Fruit fly (Drosophila melanogaster) whole organism, prepupa: ENCODE results near the gene CG34433.
A peak's percentile ranks its signal among the peaks of the same experiment; 100 is the strongest.

Experiments used
- CG10631 ChIP-seq: fragments of 200-800 bp; sonication (Bioruptor generic); optimal IDR thresholded peaks from 2 replicates; lab custom pipeline; 2016; ENCODE audit warnings: missing biosample characterization, missing genetic modification characterization
- CG10669 ChIP-seq: fragments of 200-800 bp; sonication (Bioruptor generic); optimal IDR thresholded peaks from 3 replicates; lab custom pipeline; 2018; ENCODE audit warnings: missing biosample characterization, mild to moderate bottlenecking, missing genetic modification characterization, moderate library complexity
- CG11294 ChIP-seq: fragments of 200-800 bp; sonication (Bioruptor generic); IDR thresholded peaks from 2 replicates; pipeline ENCODE4 v1.3.6; 2022; ENCODE audit warnings: missing biosample characterization, missing genetic modification characterization
- CG11762 ChIP-seq: fragments of 200-800 bp; sonication (Bioruptor generic); optimal IDR thresholded peaks from 3 replicates; lab custom pipeline; 2016; ENCODE audit warnings: missing biosample characterization, missing genetic modification characterization; ENCODE audit not compliant: insufficient read depth
- CG11902 ChIP-seq: fragments of 200-800 bp; sonication (Bioruptor generic); optimal IDR thresholded peaks from 3 replicates; lab custom pipeline; 2016; ENCODE audit warnings: missing biosample characterization, missing genetic modification characterization
- CG15336 ChIP-seq: fragments of 200-800 bp; sonication (Bioruptor generic); IDR thresholded peaks from 2 replicates; pipeline ENCODE4 v1.3.6; 2022; ENCODE audit warnings: missing biosample characterization, missing genetic modification characterization
- CG16779 ChIP-seq: fragments of 200-800 bp; sonication (Bioruptor generic); optimal IDR thresholded peaks from 3 replicates; lab custom pipeline; 2017; ENCODE audit warnings: missing biosample characterization, mild to moderate bottlenecking, missing genetic modification characterization
- CG3032 ChIP-seq: fragments of 200-800 bp; optimal IDR thresholded peaks from 2 replicates; lab custom pipeline; 2019; ENCODE audit warnings: missing biosample characterization, mild to moderate bottlenecking, missing genetic modification characterization, moderate library complexity
- CG31627 ChIP-seq: fragments of 200-800 bp; sonication (Bioruptor generic); optimal IDR thresholded peaks from 3 replicates; lab custom pipeline; 2016; ENCODE audit warnings: missing biosample characterization, missing genetic modification characterization
- CG32006 ChIP-seq: fragments of 200-800 bp; sonication (Bioruptor generic); optimal IDR thresholded peaks from 3 replicates; lab custom pipeline; 2017; ENCODE audit warnings: missing biosample characterization, mild to moderate bottlenecking, missing genetic modification characterization
- CG34406 ChIP-seq: fragments of 200-800 bp; sonication (Bioruptor generic); optimal IDR thresholded peaks from 3 replicates; lab custom pipeline; 2016; ENCODE audit warnings: missing biosample characterization, missing genetic modification characterization
- CG4318 ChIP-seq: fragments of 200-800 bp; sonication (Bioruptor generic); optimal IDR thresholded peaks from 3 replicates; lab custom pipeline; 2017; ENCODE audit warnings: missing biosample characterization, mild to moderate bottlenecking, missing genetic modification characterization
- CG6163 ChIP-seq: fragments of 200-800 bp; sonication (Bioruptor generic); IDR thresholded peaks from 3 replicates; pipeline ENCODE4 v1.3.6; 2022; ENCODE audit warnings: missing biosample characterization, missing genetic modification characterization
- CG6808 ChIP-seq: fragments of 200-800 bp; sonication (Bioruptor generic); optimal IDR thresholded peaks from 3 replicates; lab custom pipeline; 2017; ENCODE audit warnings: missing biosample characterization, missing genetic modification characterization, mild to moderate bottlenecking, moderate library complexity, missing genetic modification reagents
- CG6854 ChIP-seq: fragments of 200-800 bp; sonication (Bioruptor generic); optimal IDR thresholded peaks from 2 replicates; lab custom pipeline; 2017; ENCODE audit warnings: missing biosample characterization, mild to moderate bottlenecking, missing genetic modification characterization
- CG7368 ChIP-seq: fragments of 200-800 bp; sonication (Bioruptor generic); optimal IDR thresholded peaks from 3 replicates; lab custom pipeline; 2016; ENCODE audit warnings: missing biosample characterization, missing genetic modification characterization
- CG8119 ChIP-seq: fragments of 200-800 bp; sonication (Bioruptor generic); IDR thresholded peaks from 3 replicates; pipeline ENCODE4 v1.3.6; 2022; ENCODE audit warnings: missing biosample characterization, missing genetic modification characterization
- CG9139 ChIP-seq: fragments of 200-800 bp; sonication (Bioruptor generic); optimal IDR thresholded peaks from 3 replicates; lab custom pipeline; 2017; ENCODE audit warnings: missing biosample characterization, mild to moderate bottlenecking, missing genetic modification characterization
- Eip75B ChIP-seq: fragments of 200-800 bp; sonication (Bioruptor generic); optimal IDR thresholded peaks from 3 replicates; lab custom pipeline; 2016; ENCODE audit warnings: missing biosample characterization, missing genetic modification characterization
- Eip93F ChIP-seq: fragments of 200-800 bp; sonication (Bioruptor generic); optimal IDR thresholded peaks from 2 replicates; lab custom pipeline; 2016; ENCODE audit warnings: missing biosample characterization, mild to moderate bottlenecking, missing genetic modification characterization
- Ets21C ChIP-seq: fragments of 200-800 bp; sonication (Bioruptor generic); optimal IDR thresholded peaks from 3 replicates; lab custom pipeline; 2016; ENCODE audit warnings: missing biosample characterization, missing genetic modification characterization
- Gug ChIP-seq: fragments of 200-800 bp; sonication (Bioruptor generic); IDR thresholded peaks from 2 replicates; pipeline ENCODE4 v1.3.6; 2022; ENCODE audit warnings: missing biosample characterization, missing genetic modification characterization
- Hr39 ChIP-seq: fragments of 200-800 bp; sonication (Bioruptor generic); optimal IDR thresholded peaks from 2 replicates; lab custom pipeline; 2016; ENCODE audit warnings: missing biosample characterization, missing genetic modification characterization
- Hr4 ChIP-seq: fragments of 200-800 bp; sonication (Bioruptor generic); optimal IDR thresholded peaks from 3 replicates; lab custom pipeline; 2016; ENCODE audit warnings: missing biosample characterization, missing genetic modification characterization
- Lpt ChIP-seq: fragments of 200-800 bp; sonication (Bioruptor generic); optimal IDR thresholded peaks from 3 replicates; lab custom pipeline; 2016; ENCODE audit warnings: missing biosample characterization, missing genetic modification characterization
- Met ChIP-seq: fragments of 200-800 bp; sonication (Bioruptor generic); optimal IDR thresholded peaks from 3 replicates; lab custom pipeline; 2016; ENCODE audit warnings: missing biosample characterization, missing genetic modification characterization
- OdsH ChIP-seq: fragments of 200-800 bp; sonication (Bioruptor generic); optimal IDR thresholded peaks from 3 replicates; lab custom pipeline; 2016; ENCODE audit warnings: missing biosample characterization, missing genetic modification characterization
- Smox ChIP-seq: fragments of 200-800 bp; sonication (Bioruptor generic); optimal IDR thresholded peaks from 3 replicates; lab custom pipeline; 2016; ENCODE audit warnings: missing biosample characterization, missing genetic modification characterization
- Sox102F ChIP-seq: fragments of 200-800 bp; sonication (Bioruptor generic); optimal IDR thresholded peaks from 2 replicates; lab custom pipeline; 2016; ENCODE audit warnings: missing biosample characterization, mild to moderate bottlenecking, missing genetic modification characterization
- Sox14 ChIP-seq: fragments of 200-800 bp; sonication (Bioruptor generic); optimal IDR thresholded peaks from 3 replicates; lab custom pipeline; 2016; ENCODE audit warnings: missing biosample characterization, missing genetic modification characterization
- Sox15 ChIP-seq: fragments of 200-800 bp; sonication (Bioruptor generic); optimal IDR thresholded peaks from 3 replicates; lab custom pipeline; 2016; ENCODE audit warnings: missing biosample characterization, missing genetic modification characterization
- acj6 ChIP-seq: fragments of 200-800 bp; sonication (Bioruptor generic); optimal IDR thresholded peaks from 3 replicates; lab custom pipeline; 2016; ENCODE audit warnings: missing biosample characterization, missing genetic modification characterization
- cyc ChIP-seq: fragments of 200-800 bp; sonication (Bioruptor generic); optimal IDR thresholded peaks from 3 replicates; lab custom pipeline; 2016; ENCODE audit warnings: missing biosample characterization, missing genetic modification characterization
- dac ChIP-seq: fragments of 200-800 bp; sonication (Bioruptor generic); optimal IDR thresholded peaks from 2 replicates; lab custom pipeline; 2017; ENCODE audit warnings: missing biosample characterization, mild to moderate bottlenecking, missing genetic modification characterization
- dsx ChIP-seq: fragments of 200-800 bp; optimal IDR thresholded peaks from 3 replicates; lab custom pipeline; 2019; ENCODE audit warnings: missing biosample characterization, mild to moderate bottlenecking, missing genetic modification characterization, moderate library complexity; ENCODE audit not compliant: poor library complexity, severe bottlenecking
- eg ChIP-seq: fragments of 200-800 bp; sonication (Bioruptor generic); IDR thresholded peaks from 3 replicates; pipeline ENCODE4 v1.3.6; 2022; ENCODE audit warnings: missing biosample characterization, missing genetic modification characterization
- esn ChIP-seq: fragments of 200-800 bp; sonication (Bioruptor generic); optimal IDR thresholded peaks from 2 replicates; lab custom pipeline; 2016; ENCODE audit warnings: missing biosample characterization, mild to moderate bottlenecking, missing genetic modification characterization, moderate library complexity
- fd59A ChIP-seq: fragments of 200-800 bp; sonication (Bioruptor generic); optimal IDR thresholded peaks from 2 replicates; lab custom pipeline; 2017; ENCODE audit warnings: missing biosample characterization, mild to moderate bottlenecking, missing genetic modification characterization, missing genetic modification reagents
- fd85E ChIP-seq: fragments of 200-800 bp; sonication (Bioruptor generic); optimal IDR thresholded peaks from 3 replicates; lab custom pipeline; 2016; ENCODE audit warnings: missing biosample characterization, missing genetic modification characterization
- pdm3 ChIP-seq: fragments of 200-800 bp; sonication (Bioruptor generic); optimal IDR thresholded peaks from 3 replicates; lab custom pipeline; 2016; ENCODE audit warnings: missing biosample characterization, missing genetic modification characterization
- salr ChIP-seq, 2 experiments: fragments of 200-800 bp; sonication (Bioruptor generic); optimal IDR thresholded peaks; 3 replicates each; lab custom pipeline; 2016 to 2018; ENCODE audit warnings: missing biosample characterization in 2 of 2, missing genetic modification characterization in 2 of 2, mild to moderate bottlenecking in 1 of 2
- spab ChIP-seq: fragments of 200-800 bp; sonication (Bioruptor generic); optimal IDR thresholded peaks from 2 replicates; lab custom pipeline; 2017; ENCODE audit warnings: missing biosample characterization, mild to moderate bottlenecking, missing genetic modification characterization, missing genetic modification reagents
- ss ChIP-seq, 2 experiments: fragments of 200-800 bp; sonication (Bioruptor generic); optimal IDR thresholded peaks; 2 replicates in 1 of 2; 3 replicates in 1 of 2; lab custom pipeline; 2017 to 2018; ENCODE audit warnings: mild to moderate bottlenecking in 2 of 2, missing biosample characterization in 2 of 2, missing genetic modification characterization in 2 of 2, moderate library complexity in 1 of 2
- topi ChIP-seq: fragments of 200-800 bp; sonication (Bioruptor generic); optimal IDR thresholded peaks from 3 replicates; lab custom pipeline; 2016; ENCODE audit warnings: missing biosample characterization, missing genetic modification characterization

CG34433 gene

DNA sequence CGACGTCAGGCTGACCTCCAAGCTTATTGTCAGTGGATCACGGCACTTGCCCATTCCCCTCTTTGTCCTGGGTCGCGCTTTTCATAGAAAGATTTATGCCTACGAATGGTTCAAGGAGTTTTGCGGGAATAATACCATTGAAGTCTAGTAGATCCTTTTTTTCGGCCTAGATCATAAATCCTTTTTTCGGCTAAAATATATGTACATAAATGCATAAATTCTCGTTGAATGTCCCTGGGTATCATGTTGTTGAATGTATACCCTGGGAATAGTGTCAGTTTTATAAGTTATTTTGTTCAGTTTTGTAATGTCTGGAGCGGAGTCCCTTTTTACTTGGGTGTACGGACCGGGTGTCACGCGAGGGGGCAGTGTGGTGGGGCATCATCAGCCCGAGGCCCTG is at the start of gene CG34433:
Gene CG34433, plus strand, starts transcription at position 301 of the 400 bp plus-strand sequence.
- TF ChIP-seq CG6854 (GFP tag; lab: Kevin White, UChicago) (no peak), Hr39 (GFP tag; lab: Kevin White, UChicago) (no peak), eg (GFP tag; lab: Robert Waterston, UW) (no peak), OdsH (GFP tag; lab: Kevin White, UChicago) (no peak), CG8119 (GFP tag; lab: Robert Waterston, UW) (no peak), esn (no peak), CG15336 (GFP tag; lab: Robert Waterston, UW) (no peak), CG6808 (GFP tag; lab: Kevin White, UChicago) (no peak), CG11902 (GFP tag; lab: Kevin White, UChicago) (no peak), acj6 (GFP tag; lab: Kevin White, UChicago) (no peak), CG6163 (GFP tag; lab: Robert Waterston, UW) (no peak), CG10669 (GFP tag; lab: Kevin White, UChicago) (no peak), CG4318 (GFP tag; lab: Kevin White, UChicago) (no peak), Hr4 (GFP tag; lab: Kevin White, UChicago) (no peak), CG7368 (GFP tag; lab: Kevin White, UChicago) (no peak), Eip75B (GFP tag; lab: Kevin White, UChicago) (no peak), Sox15 (GFP tag; lab: Kevin White, UChicago) (no peak), Sox14 (GFP tag; lab: Kevin White, UChicago) (no peak), CG32006 (GFP tag; lab: Kevin White, UChicago) (no peak)
- TF ChIP-seq, all 60 proteins: peak for 0

DNA sequence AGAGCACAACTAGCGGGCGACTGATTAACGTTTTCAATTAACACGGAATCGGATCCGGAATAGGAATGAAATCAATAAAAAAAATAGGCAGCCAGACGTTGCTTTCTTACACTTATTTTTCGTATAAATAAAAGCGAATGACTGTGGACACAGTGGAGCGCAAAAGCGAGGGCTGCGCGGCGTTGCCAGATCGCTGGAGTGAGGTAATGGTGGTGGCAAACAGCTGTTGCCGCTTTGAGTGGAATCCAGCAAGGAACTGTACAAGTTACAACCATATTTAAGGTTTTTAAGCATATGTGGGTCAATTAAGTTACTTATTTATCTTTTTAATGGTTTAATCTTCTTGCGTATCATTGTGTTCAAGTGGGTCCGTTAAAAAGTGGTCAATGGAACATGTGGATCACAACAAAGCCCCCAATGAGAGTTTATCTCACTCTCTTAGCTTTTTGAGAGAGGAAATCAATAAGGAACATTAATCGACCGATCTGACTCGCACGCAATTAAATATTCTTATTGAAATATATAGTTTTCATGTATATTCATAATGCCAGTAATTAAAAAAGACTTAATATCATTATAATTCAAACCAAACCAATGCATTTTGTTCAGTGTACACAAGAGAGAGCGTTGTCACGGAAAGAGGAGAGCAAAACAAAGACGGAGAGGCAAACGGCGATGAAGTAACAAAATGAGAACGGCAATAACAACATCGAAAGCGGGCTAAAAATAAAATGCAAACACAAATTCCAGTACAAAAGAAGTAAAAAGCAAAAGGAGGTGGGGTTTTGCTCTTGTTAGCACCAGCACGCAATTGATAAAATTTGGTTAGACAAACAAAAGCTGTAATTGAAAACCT is 49.4 kb upstream of the CG34433 start:
- peak; percentile 96 for TF ChIP-seq esn
- TF ChIP-seq CG31627, result peak; percentile 90
- peak; percentile 63 for TF ChIP-seq CG6808 (GFP tag; lab: Kevin White, UChicago)
- peak; percentile 65 for TF ChIP-seq spab (GFP tag; lab: Kevin White, UChicago)
- peak; percentile 96 for TF ChIP-seq Sox102F (GFP tag; lab: Kevin White, UChicago)
- peak; percentile 94 for TF ChIP-seq CG7368 (GFP tag; lab: Kevin White, UChicago)
- TF ChIP-seq topi (GFP tag; lab: Kevin White, UChicago), result peak; percentile 94
- peak; percentile 88 for TF ChIP-seq cyc (GFP tag; lab: Kevin White, UChicago)
- TF ChIP-seq CG16779 (tag; lab: Kevin White, UChicago), result peak; percentile 87
- TF ChIP-seq CG6163 (GFP tag; lab: Robert Waterston, UW), result peak; percentile 98
- TF ChIP-seq CG32006 (GFP tag; lab: Kevin White, UChicago), result peak; percentile 90
- peak; percentile 90 for TF ChIP-seq Eip93F (GFP tag; lab: Kevin White, UChicago)
- peak; percentile 83 for TF ChIP-seq Ets21C (GFP tag; lab: Kevin White, UChicago)
- peak; percentile 57 to 80 for TF ChIP-seq ss (GFP tag; optimal IDR thresholded peaks at IDR 0.05; lab: Kevin White, UChicago)
- TF ChIP-seq OdsH (GFP tag; lab: Kevin White, UChicago), result peak; percentile 91
- TF ChIP-seq salr (GFP tag; optimal IDR thresholded peaks at IDR 0.05; lab: Kevin White, UChicago), result peak; percentile 74 to 89
- peak; percentile 97 for TF ChIP-seq CG15336 (GFP tag; lab: Robert Waterston, UW)
- peak; percentile 91 for TF ChIP-seq Gug (GFP tag; lab: Robert Waterston, UW)
- peak; percentile 98 for TF ChIP-seq eg (GFP tag; lab: Robert Waterston, UW)
- TF ChIP-seq CG3032, result peak; percentile 81
- TF ChIP-seq CG11762 (GFP tag; lab: Kevin White, UChicago), result peak; percentile 77
- peak; percentile 80 for TF ChIP-seq CG9139
- TF ChIP-seq acj6 (GFP tag; lab: Kevin White, UChicago), result peak; percentile 92
- TF ChIP-seq dsx, result peak; percentile 87
- TF ChIP-seq CG10631 (GFP tag; lab: Kevin White, UChicago), result peak; percentile 90
- TF ChIP-seq Eip75B (GFP tag; lab: Kevin White, UChicago), result peak; percentile 95
- peak; percentile 91 for TF ChIP-seq CG11294 (GFP tag; lab: Robert Waterston, UW)
- TF ChIP-seq dac (GFP tag; lab: Kevin White, UChicago), result peak; percentile 66
- TF ChIP-seq Lpt (GFP tag; lab: Kevin White, UChicago), result peak; percentile 79
- TF ChIP-seq Hr39 (GFP tag; lab: Kevin White, UChicago), result peak; percentile 86
- peak; percentile 93 for TF ChIP-seq pdm3 (GFP tag; lab: Kevin White, UChicago)
- TF ChIP-seq Smox (GFP tag; lab: Kevin White, UChicago), result peak; percentile 93
- TF ChIP-seq Met (GFP tag; lab: Kevin White, UChicago), result peak; percentile 93
- peak; percentile 75 for TF ChIP-seq Sox15 (GFP tag; lab: Kevin White, UChicago)
- TF ChIP-seq CG10669 (GFP tag; lab: Kevin White, UChicago), result peak; percentile 84
- TF ChIP-seq CG11902 (GFP tag; lab: Kevin White, UChicago), result peak; percentile 83
- peak; percentile 93 for TF ChIP-seq CG34406 (GFP tag; lab: Kevin White, UChicago)
- peak; percentile 68 for TF ChIP-seq fd85E (GFP tag; lab: Kevin White, UChicago)
- peak; percentile 74 for TF ChIP-seq fd59A (GFP tag; lab: Kevin White, UChicago)
- TF ChIP-seq Hr4 (GFP tag; lab: Kevin White, UChicago), result peak; percentile 94
